Worm (Caenorhabditis elegans) whole organism, L4 larva: Measurements from ENCODE around the gene B0393.4.
"Not testable (repeated sequence)": the region's sequence is repeated elsewhere in the genome, so short reads cannot be mapped to it uniquely, and the experiment has no call there.

Experiments
- daf-16 ChIP-seq, 3 experiments: sonication (generic microtip); optimal IDR thresholded peaks; 2 replicates each; lab custom pipeline; 2016 to 2017; ENCODE audit warnings: missing genetic modification characterization in 3 of 3, missing genetic modification reagents in 3 of 3, mild to moderate bottlenecking in 2 of 3, missing compliant biosample characterization in 2 of 3, missing biosample characterization in 1 of 3, moderate library complexity in 1 of 3
- unc-62 ChIP-seq, 3 experiments: fragments of 150-350 bp in 1 of 3; sonication (generic microtip); optimal IDR thresholded peaks in 2 of 3; peaks in 1 of 3; 1 replicate in 1 of 3; 2 replicates in 2 of 3; lab custom pipeline; 2014 to 2017; ENCODE audit warnings: missing biosample characterization in 3 of 3, missing genetic modification characterization in 3 of 3, missing genetic modification reagents in 3 of 3, missing genotype in 1 of 3

DNA sequence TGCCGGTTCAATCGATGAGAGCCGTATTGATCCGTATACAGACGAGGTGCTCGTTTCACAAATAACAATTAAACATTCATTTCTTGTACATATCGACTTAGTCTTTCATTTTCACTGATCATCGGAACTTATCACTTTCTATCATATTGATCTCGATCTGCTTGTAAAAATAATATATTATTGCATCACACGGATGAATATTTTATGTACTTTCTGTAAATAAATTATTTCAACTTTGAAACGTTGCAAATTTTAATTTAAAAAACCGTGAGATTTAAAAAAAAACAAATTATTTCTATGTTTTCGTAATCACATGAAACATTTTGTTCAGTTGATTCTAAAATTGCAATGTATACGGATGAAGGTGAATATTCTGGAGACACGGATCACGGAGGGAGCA, 20.8 kb downstream of the B0393.4 start, which contains the start of gene twk-6:
- TF ChIP-seq daf-16 (GFP tag; optimal IDR thresholded peaks at IDR 0.05; lab: Kevin White, UChicago); daf-16 (tag; optimal IDR thresholded peaks at IDR 0.05; lab: Kevin White, UChicago); unc-62 (GFP tag; optimal IDR thresholded peaks at IDR 0.05 in 1 of 2; lab: Kevin White, UChicago); unc-62 (tag; optimal IDR thresholded peaks at IDR 0.05; lab: Kevin White, UChicago): not testable (repeated sequence)
